Worm (Caenorhabditis elegans) whole organism, L4/young adult: ENCODE measurements around the gene spe-43.

Source experiments
- W03F9.2 ChIP-seq: fragments of 150-350 bp; optimal IDR thresholded peaks from 2 replicates; lab custom pipeline; 2014; ENCODE audit warnings: missing biosample characterization, missing genetic modification characterization
- dao-5 ChIP-seq: sonication (generic microtip); optimal IDR thresholded peaks from 2 replicates; lab custom pipeline; 2016; ENCODE audit warnings: missing genotype, missing genetic modification characterization, moderate library complexity, missing compliant biosample characterization
- him-1 ChIP-seq: sonication (generic microtip); optimal IDR thresholded peaks from 2 replicates; lab custom pipeline; 2016; ENCODE audit warnings: missing genotype, missing genetic modification reagents, missing genetic modification characterization, missing compliant biosample characterization

spe-43 gene

DNA sequence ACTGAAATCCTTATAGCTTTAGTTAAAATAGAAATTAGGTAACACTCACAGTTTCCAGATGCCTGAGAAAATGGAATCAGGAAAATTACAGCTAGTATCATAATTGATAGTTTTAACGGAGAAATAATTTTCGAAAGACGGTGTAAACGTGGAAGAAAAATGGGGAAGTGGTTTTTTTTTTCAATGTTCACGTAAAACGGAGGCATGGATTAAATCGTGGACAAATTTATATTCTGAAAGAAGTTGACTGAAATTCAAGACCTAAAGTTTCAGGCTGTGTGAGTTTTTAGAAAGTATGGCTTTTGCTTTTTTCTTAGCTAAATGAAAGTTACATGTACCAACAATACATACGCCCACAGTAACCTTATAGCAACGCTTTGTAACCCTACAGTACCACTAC lies at the start of gene spe-43:
TSS of gene spe-43 (minus strand) at position 101 of the 400 bp plus-strand sequence.
- TF ChIP-seq W03F9.2, result no peak
- TF ChIP-seq him-1 (tag; lab: Kevin White, UChicago), result no peak
- no peak for TF ChIP-seq dao-5 (tag; lab: Kevin White, UChicago)

- TF ChIP-seq dao-5 (tag; lab: Kevin White, UChicago) (no peak), him-1 (tag; lab: Kevin White, UChicago) (no peak), W03F9.2 (no peak)
Measured at ce11 chrIV:13190075-13190474, 47.9 kb upstream of the spe-43 start.

DNA sequence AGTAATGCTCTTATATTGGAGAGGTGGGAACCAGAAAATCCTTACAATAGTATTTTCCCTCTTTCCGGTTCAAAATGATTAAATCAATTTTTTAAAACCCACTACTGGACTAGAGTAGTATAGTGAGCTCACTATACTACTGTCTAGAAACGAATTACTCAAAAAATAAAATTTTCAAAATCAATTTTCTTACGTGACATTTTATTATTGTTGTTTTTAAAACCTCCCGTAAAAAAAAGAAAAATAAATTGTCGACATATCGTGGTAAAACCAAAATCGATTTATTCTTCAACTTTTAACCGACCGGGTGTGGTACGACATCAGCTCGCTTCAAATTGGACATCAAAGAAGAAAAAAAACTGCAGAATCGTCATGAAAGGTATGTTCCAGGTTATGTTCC lies 47.3 kb upstream of the spe-43 start, which contains the start of gene F58D2.2:
TSS of gene F58D2.2 (plus strand) at position 301 of the 400 bp plus-strand sequence.
- TF ChIP-seq him-1 (tag; lab: Kevin White, UChicago) (no peak), W03F9.2 (no peak), dao-5 (tag; lab: Kevin White, UChicago) (no peak)

DNA sequence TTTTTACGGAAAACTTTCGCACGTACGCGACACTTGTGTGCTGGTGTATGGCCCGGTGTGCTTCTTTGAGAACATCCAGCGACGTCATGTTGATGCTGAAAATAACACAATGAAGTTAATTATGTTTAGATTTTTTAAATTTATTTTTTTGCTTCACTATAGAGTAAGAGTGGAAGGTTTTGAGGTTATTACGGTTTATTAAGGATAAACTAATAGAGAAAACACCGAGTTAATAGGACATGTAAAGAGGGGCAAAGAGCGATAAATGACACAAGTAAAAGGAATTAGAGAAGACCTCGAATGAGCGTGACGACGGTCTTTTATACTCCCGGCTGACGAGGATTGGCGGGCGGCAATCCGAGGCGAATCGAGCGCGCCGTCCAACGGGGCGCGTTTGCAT lies 46.8 kb upstream of the spe-43 start, which contains the start of gene F58D2.4:
TSS of gene F58D2.4 (minus strand) at position 101 of the 400 bp plus-strand sequence.
- TF ChIP-seq him-1 (tag; lab: Kevin White, UChicago), result no peak
- TF ChIP-seq dao-5 (tag; lab: Kevin White, UChicago), result no peak
- no peak for TF ChIP-seq W03F9.2

DNA sequence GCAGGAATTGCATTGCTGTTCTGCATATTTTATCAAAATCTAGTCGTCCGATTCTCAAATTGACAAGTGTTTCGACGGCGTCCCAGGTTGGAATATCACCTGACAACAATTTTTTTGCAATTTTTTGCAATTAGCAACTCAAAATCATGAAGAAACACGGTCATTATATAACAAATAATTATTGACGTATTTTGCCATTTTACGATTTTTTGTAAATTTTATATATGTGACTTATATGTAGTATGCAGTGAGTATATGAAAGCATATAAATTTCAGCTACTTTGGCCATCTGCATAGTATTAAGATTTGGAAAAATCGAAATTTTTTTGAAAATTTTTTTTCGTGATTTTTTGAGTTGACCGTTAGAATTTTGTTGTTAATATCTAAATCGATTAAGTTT lies 38.6 kb upstream of the spe-43 start, which contains the start of gene F58D2.3:
TSS of gene F58D2.3 (minus strand) at position 101 of the 400 bp plus-strand sequence.
- no peak for TF ChIP-seq dao-5 (tag; lab: Kevin White, UChicago)
- TF ChIP-seq him-1 (tag; lab: Kevin White, UChicago), result no peak
- no peak for TF ChIP-seq W03F9.2

ce11 chrIV:13179295-13179694 lies 37.1 kb upstream of the spe-43 start, which contains the start of gene lev-1:
Gene lev-1, minus strand, starts transcription at chrIV:13179395.
- TF ChIP-seq dao-5 (tag; lab: Kevin White, UChicago) (no peak), W03F9.2 (no peak), him-1 (tag; lab: Kevin White, UChicago) (no peak)

- no peak for TF ChIP-seq dao-5 (tag; lab: Kevin White, UChicago)
- no peak for TF ChIP-seq him-1 (tag; lab: Kevin White, UChicago)
- no peak for TF ChIP-seq W03F9.2
Measured at ce11 chrIV:13173359-13173758, 31.2 kb upstream of the spe-43 start.

DNA sequence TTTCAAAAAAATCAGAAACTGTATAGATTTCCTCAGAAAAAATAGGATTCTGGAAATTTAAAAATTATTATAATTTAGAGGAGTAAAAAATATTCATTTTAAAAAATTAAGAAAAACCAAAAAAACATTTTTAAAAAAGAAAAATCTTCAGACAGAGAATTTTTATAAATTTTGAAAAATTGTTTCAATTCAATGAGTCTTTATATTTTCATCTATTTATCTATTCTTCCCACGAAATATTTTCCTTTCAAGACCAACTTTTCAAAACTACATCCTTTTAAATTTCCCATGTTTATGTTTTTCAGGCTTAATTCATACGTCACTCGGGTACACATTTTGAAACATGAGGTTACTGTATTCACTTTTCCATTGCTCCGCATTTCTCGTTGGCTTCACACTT lies 28.1 kb upstream of the spe-43 start, which contains the start of gene nas-14:
TSS of gene nas-14 (plus strand) at position 301 of the 400 bp plus-strand sequence.
- TF ChIP-seq dao-5 (tag; lab: Kevin White, UChicago) (no peak), W03F9.2 (no peak), him-1 (tag; lab: Kevin White, UChicago) (no peak)

- no peak for TF ChIP-seq dao-5 (tag; lab: Kevin White, UChicago)
- no peak for TF ChIP-seq W03F9.2
- no peak for TF ChIP-seq him-1 (tag; lab: Kevin White, UChicago)
Measured at ce11 chrIV:13167534-13167933, 25.4 kb upstream of the spe-43 start.

DNA sequence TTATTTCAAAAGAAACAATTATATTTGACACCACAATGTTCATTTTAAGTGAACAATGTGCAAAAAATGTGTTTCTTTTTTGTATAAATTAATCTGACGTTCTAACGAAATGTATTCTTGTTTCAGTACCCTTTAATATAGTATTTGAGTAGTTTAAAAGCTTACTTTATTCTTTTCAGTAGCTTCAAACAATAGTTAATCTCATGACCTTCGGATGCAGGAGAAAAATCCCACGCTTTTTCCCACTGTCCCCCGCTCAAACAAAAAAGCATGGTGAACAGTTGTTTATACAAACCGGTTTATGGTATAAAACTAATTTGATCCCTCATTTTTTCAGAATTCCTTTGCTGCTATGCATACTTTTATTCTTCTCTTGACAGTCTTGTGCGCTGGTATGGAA lies 23.0 kb upstream of the spe-43 start, which contains the start of gene scl-14:
TSS of gene scl-14 (plus strand) at position 301 of the 400 bp plus-strand sequence.
- TF ChIP-seq W03F9.2, result no peak
- TF ChIP-seq him-1 (tag; lab: Kevin White, UChicago), result no peak
- TF ChIP-seq dao-5 (tag; lab: Kevin White, UChicago), result no peak

DNA sequence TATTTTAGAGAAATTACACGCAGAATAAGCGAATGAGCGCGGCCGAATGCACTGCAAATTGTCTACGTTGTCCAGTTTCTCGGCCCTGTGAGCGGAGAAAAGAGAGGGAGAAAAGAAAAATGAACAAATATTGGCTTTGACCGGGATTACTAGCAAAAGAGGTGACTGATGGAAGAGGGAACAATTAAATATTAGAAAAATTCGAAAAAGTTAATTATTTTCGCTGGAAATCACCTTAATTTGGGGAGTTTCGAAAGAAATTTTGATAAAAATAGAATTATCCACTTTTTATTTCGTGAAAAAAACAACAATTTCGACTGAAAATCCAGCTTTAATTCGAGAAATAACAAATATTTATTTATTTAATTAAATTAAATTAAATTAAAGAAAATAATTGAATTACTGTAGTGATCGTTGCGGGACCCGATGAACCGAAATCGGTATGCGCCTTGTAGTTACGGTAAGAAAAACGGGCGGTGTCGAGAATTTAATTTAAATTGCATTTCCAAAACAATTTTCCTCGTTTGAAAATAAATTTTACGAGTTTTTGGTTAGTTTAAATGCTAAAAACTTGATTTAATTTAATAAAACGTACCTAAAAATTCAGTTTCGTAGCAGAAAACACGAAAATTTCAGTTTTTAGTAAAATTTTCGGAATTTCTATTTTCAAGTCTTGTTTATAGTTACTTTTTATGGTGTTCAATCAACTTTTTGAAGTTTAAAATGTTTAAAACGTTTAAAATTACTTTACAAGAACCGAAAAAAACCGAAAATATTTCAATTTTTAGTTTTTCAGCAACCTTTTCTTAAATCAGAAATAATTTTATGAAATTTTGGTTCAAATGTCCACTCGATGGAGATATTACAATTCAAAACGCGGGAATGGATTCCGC lies 12.5 kb upstream of the spe-43 start, which contains the start of the genes crld-1 and msh-5:
TSS of gene crld-1 (minus strand) at position 51 of the 893 bp plus-strand sequence.
TSS of gene msh-5 (plus strand) at position 843 of the 893 bp plus-strand sequence.
- TF ChIP-seq him-1 (tag; lab: Kevin White, UChicago) (no peak), dao-5 (tag; lab: Kevin White, UChicago) (no peak), W03F9.2 (no peak)

ce11 chrIV:13149276-13149675 lies 7.1 kb upstream of the spe-43 start, which contains the start of gene nlp-79:
Gene nlp-79, plus strand, starts transcription at chrIV:13149576.
- no peak for TF ChIP-seq him-1 (tag; lab: Kevin White, UChicago)
- no peak for TF ChIP-seq W03F9.2
- TF ChIP-seq dao-5 (tag; lab: Kevin White, UChicago), result no peak

DNA sequence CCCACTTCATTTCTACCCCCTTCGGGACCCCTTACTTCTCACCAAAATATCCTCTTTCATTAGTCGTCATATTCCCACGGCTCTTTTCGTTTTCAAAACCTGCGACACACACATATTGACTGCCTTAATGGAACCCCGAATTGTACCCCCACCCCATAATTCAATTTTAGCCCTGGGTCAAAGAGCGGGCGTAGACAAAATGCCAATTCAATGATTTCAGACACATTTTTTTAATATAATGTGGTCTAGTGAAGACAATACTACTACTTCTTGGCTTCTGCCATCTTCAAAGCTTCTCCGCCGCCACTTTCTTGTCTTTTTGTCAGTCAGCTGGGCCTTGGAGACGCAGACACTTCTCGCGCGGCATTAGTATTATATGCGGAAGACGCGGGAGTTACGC lies 14.4 kb downstream of the spe-43 start:
- no peak for TF ChIP-seq W03F9.2
- TF ChIP-seq dao-5 (tag; lab: Kevin White, UChicago), result no peak
- TF ChIP-seq him-1 (tag; lab: Kevin White, UChicago), result no peak

DNA sequence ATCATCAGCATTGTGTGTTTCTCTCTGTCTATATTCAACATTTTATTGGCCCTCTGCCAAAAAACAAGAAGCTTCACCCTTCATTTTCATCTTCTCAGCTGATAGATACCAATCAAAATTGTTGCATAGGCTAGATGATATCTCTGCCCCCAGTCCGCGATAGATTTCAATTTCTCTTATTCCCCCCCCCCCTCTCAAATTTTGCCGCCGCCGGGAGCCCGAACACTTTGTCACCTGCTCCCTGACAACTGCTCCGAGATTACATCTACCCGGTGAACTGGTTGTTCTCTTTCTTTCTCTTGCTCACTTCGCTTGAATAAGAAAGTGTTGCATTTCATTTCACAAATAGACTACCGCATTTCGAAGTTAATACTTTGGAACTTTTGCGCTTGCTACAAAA lies 16.2 kb downstream of the spe-43 start:
- no peak for TF ChIP-seq W03F9.2
- no peak for TF ChIP-seq dao-5 (tag; lab: Kevin White, UChicago)
- no peak for TF ChIP-seq him-1 (tag; lab: Kevin White, UChicago)
